Fruit fly (Drosophila melanogaster): ENCODE measurements around the gene Traf4.

DNA sequence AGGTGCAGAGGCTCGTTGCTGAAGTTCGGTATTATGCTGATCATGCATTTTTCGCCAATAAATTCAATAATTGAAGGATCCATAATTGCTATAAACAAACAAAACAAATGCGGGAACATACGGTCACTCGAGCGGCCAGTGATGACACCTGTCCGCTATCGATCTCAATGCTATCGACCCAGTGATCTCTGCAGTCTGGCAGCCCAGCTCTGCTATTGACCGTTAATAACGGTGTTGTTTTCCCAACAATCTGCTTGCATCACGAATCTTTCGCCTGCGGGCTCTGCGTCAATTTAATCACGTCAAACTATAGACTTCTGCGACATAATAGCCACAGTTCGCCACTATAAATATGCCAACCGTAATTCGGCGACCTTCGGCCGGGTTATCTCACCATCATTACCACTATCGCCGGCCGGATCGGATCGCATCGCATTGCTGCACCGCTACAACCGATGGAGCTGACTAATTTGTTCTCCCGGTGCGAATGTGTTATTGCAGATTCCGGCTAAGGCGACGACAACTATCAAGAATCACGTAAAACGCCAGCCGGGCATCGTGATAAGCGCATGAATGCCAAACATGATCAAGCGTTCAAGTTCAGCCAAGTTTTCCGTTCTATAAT, 25.3 kb downstream of the Traf4 start, which contains the start of gene Psf2:
- TF ChIP-seq kay (GFP tag; ENCODE audit: borderline replicate concordance) (no peak), CG12768 (GFP tag; optimal IDR thresholded peaks at IDR 0.05) (no peak), pad (GFP tag; optimal IDR thresholded peaks at IDR 0.05) (no peak), CG14711 (tag; optimal IDR thresholded peaks at IDR 0.05) (no peak)

Measured in whole organism, adult.